Worm (Caenorhabditis elegans): ENCODE results near the gene hacl-1.

Gene hacl-1

ce11 chrII:11537115-11537514, 44.4 kb upstream of the hacl-1 start (continued):
- TF ChIP-seq K11D2.4 (GFP tag; IDR thresholded peaks at IDR 0.05), result no peak
- peak; percentile 30 for TF ChIP-seq him-1 (tag; optimal IDR thresholded peaks at IDR 0.05)
- no peak for TF ChIP-seq hmg-20 (GFP tag; IDR thresholded peaks at IDR 0.05)
- peak; percentile 82 for TF ChIP-seq egrh-3 (GFP tag; IDR thresholded peaks at IDR 0.05)
- 0 out of 2 replicates have a peak, but pooled peaks have one; percentile 20 for TF ChIP-seq ceh-58 (GFP tag; IDR thresholded peaks at IDR 0.05)
- TF ChIP-seq Y53G8AR.9 (GFP tag; conservative IDR thresholded peaks at IDR 0.05), result 0 out of 2 replicates have a peak, but pooled peaks have one; percentile 68
- TF ChIP-seq egl-18 (GFP tag; IDR thresholded peaks at IDR 0.05), result no peak
- no peak for TF ChIP-seq rec-8 (tag; optimal IDR thresholded peaks at IDR 0.05)
- TF ChIP-seq F10E7.11 (tag; optimal IDR thresholded peaks at IDR 0.05), result no peak
- no peak for TF ChIP-seq tbx-9 (tag; optimal IDR thresholded peaks at IDR 0.05; ENCODE audit: borderline replicate concordance)
- no peak for TF ChIP-seq lin-40 (tag; optimal IDR thresholded peaks at IDR 0.05)
- no peak for TF ChIP-seq hlh-26 (GFP tag; conservative IDR thresholded peaks at IDR 0.05)
- TF ChIP-seq B0336.3 (GFP tag; IDR thresholded peaks at IDR 0.05), result peak; percentile 71
- TF ChIP-seq atf-7 (tag; optimal IDR thresholded peaks at IDR 0.05), result no peak
- peak; percentile 92 for TF ChIP-seq hmg-1.2 (GFP tag; IDR thresholded peaks at IDR 0.05)
- TF ChIP-seq Y79H2A.3 (GFP tag; conservative IDR thresholded peaks at IDR 0.05), result no peak
- peak; percentile 81; the same call in 1 of the 2 replicates for TF ChIP-seq Y95B8A.8 (GFP tag; IDR thresholded peaks at IDR 0.05)
- peak; percentile 78; the same call in 1 of the 2 replicates for TF ChIP-seq F37B4.10 (GFP tag; IDR thresholded peaks at IDR 0.05)
- TF ChIP-seq nhr-120 (GFP tag; IDR thresholded peaks at IDR 0.05), result no peak
- peak; percentile 95 for TF ChIP-seq D2030.7 (GFP tag; IDR thresholded peaks at IDR 0.05)
- no peak for TF ChIP-seq attf-5 (GFP tag; optimal IDR thresholded peaks at IDR 0.05)
- TF ChIP-seq nfyb-1 (GFP tag; IDR thresholded peaks at IDR 0.05), result no peak
- no peak for TF ChIP-seq repo-1 (tag; optimal IDR thresholded peaks at IDR 0.05)
- TF ChIP-seq die-1 (tag; optimal IDR thresholded peaks at IDR 0.05), result no peak
- TF ChIP-seq ceh-100 (GFP tag; IDR thresholded peaks at IDR 0.05), result peak; percentile 84

- peak; percentile 93 for TF ChIP-seq madf-8 (GFP tag; conservative IDR thresholded peaks at IDR 0.05)
- peak; percentile 72 for TF ChIP-seq xnd-1 (tag; optimal IDR thresholded peaks at IDR 0.05)
- TF ChIP-seq ceh-91 (GFP tag; IDR thresholded peaks at IDR 0.05), result no peak
- no peak for TF ChIP-seq nhr-120 (GFP tag; IDR thresholded peaks at IDR 0.05)
- TF ChIP-seq zfh-2 (GFP tag; conservative IDR thresholded peaks at IDR 0.05), result no peak
- no peak for TF ChIP-seq aptf-2 (GFP tag; conservative IDR thresholded peaks at IDR 0.05)
- no peak for TF ChIP-seq ztf-18 (tag; optimal IDR thresholded peaks at IDR 0.05)
- TF ChIP-seq F37B4.10 (GFP tag; IDR thresholded peaks at IDR 0.05), result no peak
- no peak for TF ChIP-seq lin-26 (GFP tag; IDR thresholded peaks at IDR 0.05)
- no peak for TF ChIP-seq mxl-1 (tag; optimal IDR thresholded peaks at IDR 0.05)
- TF ChIP-seq Y53F4B.3 (GFP tag; IDR thresholded peaks at IDR 0.05), result no peak
- TF ChIP-seq F10E7.11 (tag; optimal IDR thresholded peaks at IDR 0.05), result no peak
- TF ChIP-seq F55B11.4 (tag; optimal IDR thresholded peaks at IDR 0.05; ENCODE audit: borderline replicate concordance, insufficient read depth), result no peak
- TF ChIP-seq D2030.7 (GFP tag; IDR thresholded peaks at IDR 0.05), result 0 out of 2 replicates have a peak, but pooled peaks have one; percentile 28
- TF ChIP-seq attf-5 (GFP tag; optimal IDR thresholded peaks at IDR 0.05), result no peak
- TF ChIP-seq repo-1 (tag; optimal IDR thresholded peaks at IDR 0.05), result no peak
- peak; percentile 81 for TF ChIP-seq lsl-1 (GFP tag; optimal IDR thresholded peaks at IDR 0.05)
- peak; percentile 31; the same call in 1 of the 2 replicates for TF ChIP-seq F33H1.4 (GFP tag; IDR thresholded peaks at IDR 0.05)
- peak; percentile 92 for TF ChIP-seq madf-6 (GFP tag; IDR thresholded peaks at IDR 0.05)
- no peak for TF ChIP-seq tbp1 (GFP tag; optimal IDR thresholded peaks at IDR 0.05)
- no peak for TF ChIP-seq ZK185.1 (tag; optimal IDR thresholded peaks at IDR 0.05; ENCODE audit: poor library complexity, severe bottlenecking)
- no peak for TF ChIP-seq egl-44 (GFP tag; IDR thresholded peaks at IDR 0.05)
- no peak for TF ChIP-seq Y95B8A.8 (GFP tag; IDR thresholded peaks at IDR 0.05)
Observed at ce11 chrII:11536505-11536904, 43.7 kb upstream of the hacl-1 start.

All from whole organism, young adult.